Fruit fly (Drosophila melanogaster): ENCODE measurements around the gene Ccp84Ae.

dm6 chr3R:6687219-6687618, 4.3 kb downstream of the Ccp84Ae start:
- TF ChIP-seq OdsH (GFP tag; optimal IDR thresholded peaks at IDR 0.05) = no peak
- no peak for TF ChIP-seq pdm3 (GFP tag; optimal IDR thresholded peaks at IDR 0.05)
- no peak for TF ChIP-seq CG3919 (GFP tag; optimal IDR thresholded peaks at IDR 0.05)
